Fruit fly (Drosophila melanogaster) whole organism, embryonic: ENCODE measurements around the gene att-ORFB.

Experiments used
- Abd-B ChIP-seq: fragments of 200-800 bp; sonication (Bioruptor generic); optimal IDR thresholded peaks from 2 replicates; lab custom pipeline; 2018; ENCODE audit warnings: missing biosample characterization, mild to moderate bottlenecking, missing genetic modification characterization, moderate library complexity
- CG10565 ChIP-seq: fragments of 200-800 bp; sonication (Bioruptor generic); optimal IDR thresholded peaks from 3 replicates; lab custom pipeline; 2016; ENCODE audit warnings: missing biosample characterization, mild to moderate bottlenecking, missing genetic modification characterization
- CG11247 ChIP-seq: fragments of 200-800 bp; sonication (Bioruptor generic); IDR thresholded peaks from 2 replicates; pipeline ENCODE4 v1.3.6; 2022; ENCODE audit warnings: missing biosample characterization, missing genetic modification characterization
- CG12744 ChIP-seq: fragments of 200-800 bp; sonication (Bioruptor generic); optimal IDR thresholded peaks from 2 replicates; lab custom pipeline; 2016; ENCODE audit warnings: missing biosample characterization, missing genetic modification characterization
- CG13287 ChIP-seq: fragments of 200-800 bp; sonication (Bioruptor generic); IDR thresholded peaks from 2 replicates; pipeline ENCODE4 v1.3.6; 2022; ENCODE audit warnings: missing biosample characterization, missing genetic modification characterization; ENCODE audit not compliant: partially characterized antibody
- CG13624 ChIP-seq: fragments of 200-800 bp; sonication (Bioruptor generic); optimal IDR thresholded peaks from 2 replicates; lab custom pipeline; 2016; ENCODE audit warnings: missing biosample characterization, missing genetic modification characterization
- CG13894 ChIP-seq: fragments of 200-800 bp; sonication (Bioruptor generic); optimal IDR thresholded peaks from 3 replicates; lab custom pipeline; 2018; ENCODE audit warnings: missing biosample characterization, mild to moderate bottlenecking, missing genetic modification characterization, moderate library complexity
- CG17361 ChIP-seq: fragments of 200-800 bp; sonication (Bioruptor generic); IDR thresholded peaks from 3 replicates; pipeline ENCODE4 v1.3.6; 2022; ENCODE audit warnings: missing biosample characterization, missing genetic modification characterization
- CG17802 ChIP-seq: fragments of 200-800 bp; sonication (Bioruptor generic); optimal IDR thresholded peaks from 2 replicates; lab custom pipeline; 2018; ENCODE audit warnings: missing biosample characterization, mild to moderate bottlenecking, missing genetic modification characterization, moderate library complexity
- CG18476 ChIP-seq: fragments of 200-800 bp; sonication (Bioruptor generic); optimal IDR thresholded peaks from 2 replicates; lab custom pipeline; 2016; ENCODE audit warnings: missing biosample characterization, mild to moderate bottlenecking, missing genetic modification characterization
- CG2199 ChIP-seq: fragments of 200-800 bp; sonication (Bioruptor generic); IDR thresholded peaks from 3 replicates; pipeline ENCODE4 v1.3.6; 2022; ENCODE audit warnings: missing biosample characterization, missing genetic modification characterization
- CG43689 ChIP-seq: fragments of 200-800 bp; sonication (Bioruptor generic); IDR thresholded peaks from 2 replicates; pipeline ENCODE4 v1.3.6; 2022; ENCODE audit warnings: missing biosample characterization, missing genetic modification characterization
- Dbx ChIP-seq: fragments of 200-800 bp; sonication (Bioruptor generic); IDR thresholded peaks from 3 replicates; pipeline ENCODE4 v1.3.6; 2022; ENCODE audit warnings: missing biosample characterization, missing genetic modification characterization
- Dip3 ChIP-seq: fragments of 200-800 bp; sonication (Bioruptor generic); optimal IDR thresholded peaks from 3 replicates; lab custom pipeline; 2016; ENCODE audit warnings: missing biosample characterization, missing genetic modification characterization
- Doc3 ChIP-seq: fragments of 200-800 bp; sonication (Bioruptor generic); IDR thresholded peaks from 3 replicates; pipeline ENCODE4 v1.3.6; 2022; ENCODE audit warnings: missing biosample characterization, missing genetic modification characterization; ENCODE audit not compliant: partially characterized antibody
- Eip74EF ChIP-seq, 2 experiments: fragments of 200-800 bp in 1 of 2; fragments of >200 bp in 1 of 2; sonication (Bioruptor generic) in 1 of 2; optimal IDR thresholded peaks; 2 replicates each; lab custom pipeline; 2017 to 2019; ENCODE audit warnings: missing biosample characterization in 2 of 2, missing genetic modification characterization in 2 of 2, mild to moderate bottlenecking in 1 of 2, moderate library complexity in 1 of 2
- Fer1 ChIP-seq: fragments of 200-800 bp; sonication (Bioruptor generic); optimal IDR thresholded peaks from 2 replicates; lab custom pipeline; 2017; ENCODE audit warnings: missing biosample characterization, mild to moderate bottlenecking, missing genetic modification characterization
- Hr51 ChIP-seq, 2 experiments: fragments of 200-800 bp; sonication (Bioruptor generic); optimal IDR thresholded peaks; 2 replicates in 1 of 2; 3 replicates in 1 of 2; lab custom pipeline; 2016 to 2018; ENCODE audit warnings: missing biosample characterization in 2 of 2, missing genetic modification characterization in 2 of 2, mild to moderate bottlenecking in 1 of 2, moderate library complexity in 1 of 2
- Lpt ChIP-seq: fragments of >200 bp; optimal IDR thresholded peaks from 2 replicates; lab custom pipeline; 2018; ENCODE audit warnings: missing biosample characterization, missing genetic modification characterization
- Spps ChIP-seq: fragments of 200-800 bp; sonication (Bioruptor generic); optimal IDR thresholded peaks from 2 replicates; lab custom pipeline; 2018; ENCODE audit warnings: missing biosample characterization, mild to moderate bottlenecking, missing genetic modification characterization
- Sry-δ ChIP-seq: fragments of 200-800 bp; sonication (Bioruptor generic); optimal IDR thresholded peaks from 2 replicates; lab custom pipeline; 2016; ENCODE audit warnings: missing biosample characterization, missing genetic modification characterization
- Stat92E ChIP-seq, 3 experiments: fragments of >200 bp in 2 of 3; fragments of 200-800 bp in 1 of 3; sonication (Bioruptor generic) in 1 of 3; optimal IDR thresholded peaks; 2 replicates each; lab custom pipeline; 2017 to 2019; ENCODE audit warnings: missing biosample characterization in 3 of 3, missing genetic modification characterization in 3 of 3, mild to moderate bottlenecking in 1 of 3, moderate library complexity in 1 of 3
- Usf ChIP-seq: fragments of 200-800 bp; sonication (Bioruptor generic); optimal IDR thresholded peaks from 2 replicates; lab custom pipeline; 2017; ENCODE audit warnings: missing genotype, missing biosample characterization, missing genetic modification characterization
- bab2 ChIP-seq: fragments of 200-800 bp; sonication (Bioruptor generic); optimal IDR thresholded peaks from 2 replicates; lab custom pipeline; 2016; ENCODE audit warnings: missing biosample characterization, missing genetic modification characterization
- bigmax ChIP-seq: fragments of 200-800 bp; sonication (Bioruptor generic); optimal IDR thresholded peaks from 2 replicates; lab custom pipeline; 2018; ENCODE audit warnings: missing biosample characterization, mild to moderate bottlenecking, missing genetic modification characterization
- cad ChIP-seq: fragments of >200 bp; optimal IDR thresholded peaks from 2 replicates; lab custom pipeline; 2017; ENCODE audit warnings: missing biosample characterization, missing genetic modification characterization
- cas ChIP-seq: fragments of 200-800 bp; sonication (Bioruptor generic); IDR thresholded peaks from 2 replicates; pipeline ENCODE4 v1.3.6; 2022; ENCODE audit warnings: missing biosample characterization, missing genetic modification characterization
- cg ChIP-seq: fragments of 200-800 bp; sonication (Bioruptor generic); optimal IDR thresholded peaks from 3 replicates; lab custom pipeline; 2019; ENCODE audit warnings: missing biosample characterization, mild to moderate bottlenecking, missing genetic modification characterization, moderate library complexity
- chif ChIP-seq, 2 experiments: fragments of 200-800 bp; sonication (Bioruptor generic); optimal IDR thresholded peaks; 3 replicates each; lab custom pipeline; 2016; ENCODE audit warnings: missing biosample characterization in 2 of 2, missing genetic modification characterization in 2 of 2
- ci ChIP-seq: fragments of 200-800 bp; sonication (Bioruptor generic); IDR thresholded peaks from 3 replicates; pipeline ENCODE4 v1.3.6; 2022; ENCODE audit warnings: missing biosample characterization, missing genetic modification characterization
- dm ChIP-seq: fragments of 200-800 bp; sonication (Bioruptor generic); optimal IDR thresholded peaks from 3 replicates; lab custom pipeline; 2016; ENCODE audit warnings: missing biosample characterization, missing genetic modification characterization
- dmrt99B ChIP-seq: fragments of 200-800 bp; sonication (Bioruptor generic); optimal IDR thresholded peaks from 2 replicates; lab custom pipeline; 2018; ENCODE audit warnings: missing biosample characterization, mild to moderate bottlenecking, missing genetic modification characterization, moderate library complexity
- en ChIP-seq: fragments of 200-800 bp; sonication (Bioruptor generic); optimal IDR thresholded peaks from 2 replicates; lab custom pipeline; 2016; ENCODE audit warnings: missing biosample characterization, missing genetic modification characterization
- gsb-n ChIP-seq: fragments of 200-800 bp; sonication (Bioruptor generic); optimal IDR thresholded peaks from 3 replicates; lab custom pipeline; 2018; ENCODE audit warnings: missing biosample characterization, mild to moderate bottlenecking, missing genetic modification characterization
- hth ChIP-seq: fragments of >200 bp; optimal IDR thresholded peaks from 2 replicates; lab custom pipeline; 2017; ENCODE audit warnings: inconsistent platforms
- knrl ChIP-seq: fragments of 200-800 bp; sonication (Bioruptor generic); IDR thresholded peaks from 3 replicates; pipeline ENCODE4 v1.3.6; 2022; ENCODE audit warnings: missing biosample characterization, missing genetic modification characterization; ENCODE audit not compliant: partially characterized antibody
- nom ChIP-seq: fragments of 200-800 bp; sonication (Bioruptor generic); optimal IDR thresholded peaks from 2 replicates; lab custom pipeline; 2017; ENCODE audit warnings: missing biosample characterization, missing genetic modification characterization, mild to moderate bottlenecking, moderate library complexity, missing genetic modification reagents
- pb ChIP-seq: fragments of 200-800 bp; sonication (Bioruptor generic); optimal IDR thresholded peaks from 3 replicates; lab custom pipeline; 2016; ENCODE audit warnings: missing biosample characterization, missing genetic modification characterization
- peb ChIP-seq: fragments of 200-800 bp; sonication (Bioruptor generic); IDR thresholded peaks from 2 replicates; pipeline ENCODE4 v1.3.6; 2022; ENCODE audit warnings: missing biosample characterization, missing genetic modification characterization
- phol ChIP-seq: fragments of 200-800 bp; sonication (Bioruptor generic); optimal IDR thresholded peaks from 3 replicates; lab custom pipeline; 2018; ENCODE audit warnings: missing biosample characterization, mild to moderate bottlenecking, missing genetic modification characterization, moderate library complexity
- pros ChIP-seq: fragments of 200-800 bp; sonication (Bioruptor generic); optimal IDR thresholded peaks from 3 replicates; lab custom pipeline; 2019; ENCODE audit warnings: missing biosample characterization, mild to moderate bottlenecking, missing genetic modification characterization, moderate library complexity
- pum ChIP-seq: fragments of 200-800 bp; sonication (Bioruptor generic); optimal IDR thresholded peaks from 2 replicates; lab custom pipeline; 2016; ENCODE audit warnings: missing biosample characterization, missing genetic modification characterization
- sd ChIP-seq: fragments of 200-800 bp; sonication (Bioruptor generic); optimal IDR thresholded peaks from 3 replicates; lab custom pipeline; 2018; ENCODE audit warnings: missing biosample characterization, mild to moderate bottlenecking, missing genetic modification characterization, moderate library complexity
- sens ChIP-seq: fragments of 200-800 bp; sonication (Bioruptor generic); peaks from one replicate; lab custom pipeline; 2016; ENCODE audit warnings: missing biosample characterization, missing genetic modification characterization
- slou ChIP-seq: fragments of 200-800 bp; sonication (Bioruptor generic); optimal IDR thresholded peaks from 3 replicates; lab custom pipeline; 2016; ENCODE audit warnings: missing biosample characterization, missing genetic modification characterization
- tna ChIP-seq: fragments of 200-800 bp; sonication (Bioruptor generic); IDR thresholded peaks from 2 replicates; pipeline ENCODE4 v1.3.6; 2022; ENCODE audit warnings: missing biosample characterization, missing genetic modification characterization; ENCODE audit not compliant: partially characterized antibody
- twi ChIP-seq: fragments of 200-800 bp; optimal IDR thresholded peaks from 2 replicates; lab custom pipeline; 2019; ENCODE audit warnings: missing biosample characterization, mild to moderate bottlenecking, missing genetic modification characterization, moderate library complexity
- vvl ChIP-seq: fragments of 200-800 bp; sonication (Bioruptor generic); IDR thresholded peaks from 2 replicates; pipeline ENCODE4 v1.3.6; 2022; ENCODE audit warnings: missing biosample characterization, missing genetic modification characterization

Gene att-ORFB

dm6 chr3R:20596337-20596962 is 42.2 kb upstream of the att-ORFB start:
- no peak for TF ChIP-seq CG17802 (tag; lab: Kevin White, UChicago)
- TF ChIP-seq peb (GFP tag; lab: Robert Waterston, UW) = no peak
- no peak for TF ChIP-seq Eip74EF (GFP tag; optimal IDR thresholded peaks at IDR 0.05; lab: Kevin White, UChicago)
- no peak for TF ChIP-seq CG43689 (GFP tag; lab: Robert Waterston, UW)
- no peak for TF ChIP-seq en (GFP tag; lab: Kevin White, UChicago)
- no peak for TF ChIP-seq CG2199 (GFP tag; lab: Robert Waterston, UW)
- TF ChIP-seq Usf (GFP tag; lab: Kevin White, UChicago) = no peak
- TF ChIP-seq cg (GFP tag; lab: Kevin White, UChicago) = peak; percentile 10
- TF ChIP-seq CG13287 = no peak
- TF ChIP-seq CG10565 (GFP tag; lab: Kevin White, UChicago) = no peak
- peak; percentile 17 for TF ChIP-seq CG13894 (tag; lab: Kevin White, UChicago)
- TF ChIP-seq CG18476 (GFP tag; lab: Kevin White, UChicago) = no peak
- no peak for TF ChIP-seq Spps
- TF ChIP-seq Sry-δ = no peak
- TF ChIP-seq CG11247 = no peak
- TF ChIP-seq Abd-B = no peak
- TF ChIP-seq pb (GFP tag; lab: Kevin White, UChicago) = no peak
- no peak for TF ChIP-seq bigmax (GFP tag; lab: Kevin White, UChicago)
- no peak for TF ChIP-seq hth
- no peak for TF ChIP-seq tna (GFP tag; lab: Robert Waterston, UW)
- no peak for TF ChIP-seq sd (tag; lab: Kevin White, UChicago)
- no peak for TF ChIP-seq pum
- no peak for TF ChIP-seq Doc3
- TF ChIP-seq Hr51 (GFP tag; optimal IDR thresholded peaks at IDR 0.05; lab: Kevin White, UChicago) = no peak
- TF ChIP-seq knrl (GFP tag; lab: Robert Waterston, UW) = no peak
- no peak for TF ChIP-seq CG13624 (GFP tag; lab: Kevin White, UChicago)
- no peak for TF ChIP-seq ci
- peak in 1 of 3 experiments; percentile 61 for TF ChIP-seq Stat92E (GFP tag; optimal IDR thresholded peaks at IDR 0.05; lab: Kevin White, UChicago)
- no peak for TF ChIP-seq CG12744 (GFP tag; lab: Kevin White, UChicago)
- peak; percentile 64 for TF ChIP-seq sens
- peak; percentile 48 for TF ChIP-seq pros (GFP tag; lab: Kevin White, UChicago)
- TF ChIP-seq Lpt (GFP tag; lab: Kevin White, UChicago) = no peak
- no peak for TF ChIP-seq dm (GFP tag; lab: Kevin White, UChicago)
- TF ChIP-seq slou (GFP tag; lab: Kevin White, UChicago) = no peak
- no peak for TF ChIP-seq nom (GFP tag; lab: Kevin White, UChicago)
- TF ChIP-seq phol (tag; lab: Kevin White, UChicago) = peak; percentile 6
- no peak for TF ChIP-seq Dbx
- no peak for TF ChIP-seq dmrt99B (tag; lab: Kevin White, UChicago)
- no peak for TF ChIP-seq chif (GFP tag; optimal IDR thresholded peaks at IDR 0.05; lab: Kevin White, UChicago)
- no peak for TF ChIP-seq CG17361 (GFP tag; lab: Robert Waterston, UW)
- TF ChIP-seq cad (GFP tag; lab: Kevin White, UChicago) = peak; percentile 24
- peak; percentile 54 for TF ChIP-seq twi (tag; lab: Kevin White, UChicago)
- no peak for TF ChIP-seq cas
- no peak for TF ChIP-seq bab2 (GFP tag; lab: Kevin White, UChicago)
- no peak for TF ChIP-seq Fer1 (GFP tag; lab: Kevin White, UChicago)
- TF ChIP-seq vvl (GFP tag; lab: Robert Waterston, UW) = peak; percentile 61; the same call in 1 of the 2 replicates
- TF ChIP-seq Dip3 (GFP tag; lab: Kevin White, UChicago) = no peak
- no peak for TF ChIP-seq gsb-n (tag; lab: Kevin White, UChicago)
